Worm (Caenorhabditis elegans) whole organism, L4 larva: ENCODE results near the gene sre-8.

Experiments
- T26A8.4 ChIP-seq: fragments of 200-800 bp; sonication (Bioruptor generic); IDR thresholded peaks from 2 replicates; pipeline ENCODE4 v1.3.6; 2022; ENCODE audit warnings: missing genetic modification characterization, missing compliant biosample characterization
- ZK337.2 ChIP-seq: fragments of 200-800 bp; sonication (Bioruptor generic); IDR thresholded peaks from 2 replicates; pipeline ENCODE4 v1.3.6; 2022; ENCODE audit warnings: missing genetic modification reagents, missing genetic modification characterization, missing compliant biosample characterization
- aha-1 ChIP-seq: fragments of 150-350 bp; peaks from one replicate; lab custom pipeline; 2014; ENCODE audit warnings: missing biosample characterization, missing genetic modification characterization
- attf-4 ChIP-seq: sonication (generic microtip); optimal IDR thresholded peaks from 3 replicates; lab custom pipeline; 2017; ENCODE audit warnings: missing biosample characterization, missing genetic modification characterization
- ceh-28 ChIP-seq: fragments of 150-350 bp; optimal IDR thresholded peaks from 2 replicates; lab custom pipeline; 2014; ENCODE audit warnings: missing biosample characterization, missing genetic modification reagents, missing genetic modification characterization
- ceh-44 ChIP-seq: fragments of 200-800 bp; sonication (Bioruptor generic); IDR thresholded peaks from 2 replicates; pipeline ENCODE4 v1.3.6; 2022; ENCODE audit warnings: missing genetic modification reagents, missing genetic modification characterization, missing compliant biosample characterization
- ctbp-1 ChIP-seq: fragments of 200-800 bp; sonication (Bioruptor generic); IDR thresholded peaks from 2 replicates; pipeline ENCODE4 v1.3.6; 2022; ENCODE audit warnings: missing genetic modification reagents, missing genetic modification characterization, missing compliant biosample characterization
- daf-16 ChIP-seq, 3 experiments: sonication (generic microtip); optimal IDR thresholded peaks; 2 replicates each; lab custom pipeline; 2016 to 2017; ENCODE audit warnings: missing genetic modification characterization in 3 of 3, missing genetic modification reagents in 3 of 3, mild to moderate bottlenecking in 2 of 3, missing compliant biosample characterization in 2 of 3, missing biosample characterization in 1 of 3, moderate library complexity in 1 of 3
- daf-19 ChIP-seq: fragments of 200-800 bp; sonication (Bioruptor generic); conservative IDR thresholded peaks from 2 replicates; pipeline ENCODE4 v1.3.6; 2022; ENCODE audit warnings: missing genetic modification characterization, missing compliant biosample characterization
- dmd-6 ChIP-seq: fragments of 200-800 bp; sonication (Bioruptor generic); IDR thresholded peaks from 2 replicates; pipeline ENCODE4 v1.3.6; 2022; ENCODE audit warnings: missing genetic modification reagents, missing genetic modification characterization, missing compliant biosample characterization
- dmd-8 ChIP-seq: fragments of 200-800 bp; sonication (Bioruptor generic); IDR thresholded peaks from 2 replicates; pipeline ENCODE4 v1.3.6; 2022; ENCODE audit warnings: missing genetic modification characterization, missing compliant biosample characterization
- dpl-1 ChIP-seq: fragments of 150-350 bp; optimal IDR thresholded peaks from 2 replicates; lab custom pipeline; 2014; ENCODE audit warnings: missing biosample characterization, missing genetic modification reagents, missing genetic modification characterization
- fkh-10 ChIP-seq: fragments of 150-350 bp; optimal IDR thresholded peaks from 2 replicates; lab custom pipeline; 2014; ENCODE audit warnings: missing biosample characterization, missing genetic modification reagents, missing genetic modification characterization
- hlh-11 ChIP-seq: fragments of 200-800 bp; sonication (Bioruptor generic); optimal IDR thresholded peaks from 2 replicates; lab custom pipeline; 2018; ENCODE audit warnings: mild to moderate bottlenecking, missing genetic modification characterization, missing compliant biosample characterization
- hmg-1.1 ChIP-seq: fragments of 200-800 bp; sonication (Bioruptor generic); IDR thresholded peaks from 2 replicates; pipeline ENCODE4 v1.3.6; 2022; ENCODE audit warnings: missing genetic modification reagents, missing genetic modification characterization, missing compliant biosample characterization
- jun-1 ChIP-seq: fragments of 150-350 bp; optimal IDR thresholded peaks from 2 replicates; lab custom pipeline; 2014; ENCODE audit warnings: missing biosample characterization, missing genetic modification reagents, missing genetic modification characterization
- lim-7 ChIP-seq: fragments of 200-800 bp; sonication (Bioruptor generic); IDR thresholded peaks from 2 replicates; pipeline ENCODE4 v1.3.6; 2022; ENCODE audit warnings: missing genetic modification characterization, missing compliant biosample characterization
- lin-29 ChIP-seq: fragments of 200-800 bp; sonication (Bioruptor generic); IDR thresholded peaks from 2 replicates; pipeline ENCODE4 v1.3.6; 2022; ENCODE audit warnings: missing genetic modification reagents, missing genetic modification characterization, missing compliant biosample characterization
- lin-38 ChIP-seq: fragments of 200-800 bp; sonication (Bioruptor generic); IDR thresholded peaks from 2 replicates; pipeline ENCODE4 v1.3.6; 2022; ENCODE audit warnings: missing genetic modification reagents, missing genetic modification characterization, missing compliant biosample characterization
- madf-5 ChIP-seq, 2 experiments: fragments of 200-800 bp; sonication (Bioruptor generic); IDR thresholded peaks; 2 replicates each; pipeline ENCODE4 v1.3.6; 2022; ENCODE audit warnings: missing compliant biosample characterization in 2 of 2, missing genetic modification characterization in 2 of 2
- mdt-29 ChIP-seq: fragments of 200-800 bp; sonication (Bioruptor generic); IDR thresholded peaks from 2 replicates; pipeline ENCODE4 v1.3.6; 2022; ENCODE audit warnings: missing genetic modification reagents, missing genetic modification characterization, missing compliant biosample characterization
- mxl-3 ChIP-seq: fragments of 200-800 bp; sonication (Bioruptor generic); optimal IDR thresholded peaks from 2 replicates; lab custom pipeline; 2018; ENCODE audit warnings: mild to moderate bottlenecking, missing genetic modification characterization, missing compliant biosample characterization
- nhr-11 ChIP-seq: fragments of 150-350 bp; optimal IDR thresholded peaks from 2 replicates; lab custom pipeline; 2014; ENCODE audit warnings: missing biosample characterization, missing genetic modification characterization
- nhr-111 ChIP-seq: fragments of 200-800 bp; sonication (Bioruptor generic); optimal IDR thresholded peaks from 2 replicates; lab custom pipeline; 2018; ENCODE audit warnings: mild to moderate bottlenecking, missing genetic modification characterization, missing compliant biosample characterization
- nhr-28 ChIP-seq: fragments of 150-350 bp; optimal IDR thresholded peaks from 2 replicates; lab custom pipeline; 2014; ENCODE audit warnings: missing biosample characterization, missing genetic modification characterization
- nhr-41 ChIP-seq: fragments of 200-800 bp; sonication (Bioruptor generic); IDR thresholded peaks from 2 replicates; pipeline ENCODE4 v1.3.6; 2022; ENCODE audit warnings: missing genetic modification reagents, missing genetic modification characterization, missing compliant biosample characterization
- nhr-6 ChIP-seq: fragments of 150-350 bp; optimal IDR thresholded peaks from 2 replicates; lab custom pipeline; 2014; ENCODE audit warnings: missing biosample characterization, missing genetic modification characterization
- pha-4 ChIP-seq, 2 experiments: fragments of 150-350 bp in 1 of 2; fragments of 200-800 bp in 1 of 2; sonication (Bioruptor generic) in 1 of 2; IDR thresholded peaks in 1 of 2; optimal IDR thresholded peaks in 1 of 2; 2 replicates each; pipeline versions ENCODE4 v1.3.6 to Lab custom; 2014 to 2022; ENCODE audit warnings: missing genetic modification characterization in 2 of 2, missing genetic modification reagents in 2 of 2, missing biosample characterization in 1 of 2, missing compliant biosample characterization in 1 of 2
- rbr-2 ChIP-seq: sonication (generic microtip); optimal IDR thresholded peaks from 2 replicates; lab custom pipeline; 2016; ENCODE audit warnings: missing genotype, missing genetic modification characterization, missing compliant biosample characterization
- spr-1 ChIP-seq: sonication (generic microtip); optimal IDR thresholded peaks from 2 replicates; lab custom pipeline; 2016; ENCODE audit warnings: mild to moderate bottlenecking, missing genetic modification characterization, missing compliant biosample characterization
- unc-130 ChIP-seq: sonication (generic microtip); optimal IDR thresholded peaks from 2 replicates; lab custom pipeline; 2016; ENCODE audit warnings: missing genetic modification reagents, missing genetic modification characterization, missing compliant biosample characterization
- unc-62 ChIP-seq, 3 experiments: fragments of 150-350 bp in 1 of 3; sonication (generic microtip); optimal IDR thresholded peaks in 2 of 3; peaks in 1 of 3; 1 replicate in 1 of 3; 2 replicates in 2 of 3; lab custom pipeline; 2014 to 2017; ENCODE audit warnings: missing biosample characterization in 3 of 3, missing genetic modification characterization in 3 of 3, missing genetic modification reagents in 3 of 3, missing genotype in 1 of 3
- vab-7 ChIP-seq: fragments of 200-800 bp; sonication (Bioruptor generic); IDR thresholded peaks from 2 replicates; pipeline ENCODE4 v1.3.6; 2022; ENCODE audit warnings: missing genetic modification reagents, missing genetic modification characterization, missing compliant biosample characterization
- zfp-3 ChIP-seq: fragments of 200-800 bp; sonication (Bioruptor generic); conservative IDR thresholded peaks from 2 replicates; pipeline ENCODE4 v1.3.6; 2022; ENCODE audit warnings: missing genetic modification reagents, missing genetic modification characterization, missing compliant biosample characterization
- zip-2 ChIP-seq: fragments of 150-350 bp; optimal IDR thresholded peaks from 2 replicates; lab custom pipeline; 2014; ENCODE audit warnings: missing biosample characterization, missing genetic modification characterization
- ztf-11 ChIP-seq: fragments of 150-350 bp; optimal IDR thresholded peaks from 2 replicates; lab custom pipeline; 2014; ENCODE audit warnings: missing biosample characterization, missing genetic modification characterization

Gene sre-8

ce11 chrV:14230788-14231583 lies 25.9 kb upstream of the sre-8 start:
- TF ChIP-seq fkh-10: no peak
- 0 out of 2 replicates have a peak, but pooled peaks have one; percentile 74 for TF ChIP-seq ceh-44 (GFP tag; lab: Robert Waterston, UW)
- TF ChIP-seq dmd-8: no peak
- peak; percentile 68; the same call in 1 of the 2 replicates for TF ChIP-seq lim-7 (GFP tag; lab: Robert Waterston, UW)
- 0 out of 2 replicates have a peak, but pooled peaks have one; percentile 59 for TF ChIP-seq vab-7 (GFP tag; lab: Robert Waterston, UW)
- TF ChIP-seq lin-38 (GFP tag; lab: Robert Waterston, UW): 0 out of 2 replicates have a peak, but pooled peaks have one; percentile 18
- 0 out of 2 replicates have a peak, but pooled peaks have one; percentile 22 for TF ChIP-seq dmd-6
- 0 out of 2 replicates have a peak, but pooled peaks have one; percentile 31 for TF ChIP-seq ctbp-1 (GFP tag; lab: Robert Waterston, UW)
- TF ChIP-seq daf-19 (GFP tag; lab: Robert Waterston, UW): no peak
- peak; percentile 54; the same call in 1 of the 2 replicates for TF ChIP-seq pha-4 (GFP tag; IDR thresholded peaks at IDR 0.05; lab: Robert Waterston, UW)
- no peak for TF ChIP-seq pha-4 (tag; optimal IDR thresholded peaks at IDR 0.05; lab: Kevin White, UChicago)
- peak; percentile 46 for TF ChIP-seq aha-1 (tag; lab: Kevin White, UChicago)

- TF ChIP-seq unc-62 (GFP tag; optimal IDR thresholded peaks at IDR 0.05 in 1 of 2; lab: Kevin White, UChicago): peak in 1 of 2 experiments; percentile 24
- TF ChIP-seq unc-62 (tag; optimal IDR thresholded peaks at IDR 0.05; lab: Kevin White, UChicago): no peak
- TF ChIP-seq nhr-28: peak; percentile 8
- peak; percentile 20; the same call in 1 of the 2 replicates for TF ChIP-seq dmd-6
- TF ChIP-seq ctbp-1 (GFP tag; lab: Robert Waterston, UW): no peak
- TF ChIP-seq lim-7 (GFP tag; lab: Robert Waterston, UW): no peak
- TF ChIP-seq nhr-41 (GFP tag; lab: Robert Waterston, UW): no peak
- TF ChIP-seq ceh-28 (tag; lab: Kevin White, UChicago): no peak
- no peak for TF ChIP-seq rbr-2 (tag; lab: Kevin White, UChicago)
- no peak for TF ChIP-seq unc-130 (GFP tag; lab: Kevin White, UChicago)
- TF ChIP-seq mxl-3 (GFP tag; lab: Kevin White, UChicago): peak; percentile 12
- no peak for TF ChIP-seq nhr-111 (GFP tag; lab: Kevin White, UChicago)
- peak in 1 of 2 experiments; percentile 56 for TF ChIP-seq daf-16 (GFP tag; optimal IDR thresholded peaks at IDR 0.05; lab: Kevin White, UChicago)
- peak; percentile 80 for TF ChIP-seq daf-16 (tag; optimal IDR thresholded peaks at IDR 0.05; lab: Kevin White, UChicago)
- TF ChIP-seq hlh-11 (tag; lab: Kevin White, UChicago): peak; percentile 10
- TF ChIP-seq, all 104 proteins: peak for 6
Measured at ce11 chrV:14231656-14232055, 25.3 kb upstream of the sre-8 start.

ce11 chrV:14235942-14236341 lies 21.0 kb upstream of the sre-8 start, which contains the start of gene ent-3:
TSS of gene ent-3 (minus strand) at chrV:14236042.
- no peak for TF ChIP-seq nhr-6
- TF ChIP-seq dpl-1: no peak
- no peak for TF ChIP-seq nhr-11 (tag; lab: Kevin White, UChicago)
- TF ChIP-seq lin-29 (GFP tag; lab: Robert Waterston, UW): no peak
- TF ChIP-seq ztf-11 (tag; lab: Kevin White, UChicago): no peak
- no peak for TF ChIP-seq ZK337.2 (GFP tag; lab: Robert Waterston, UW)
- TF ChIP-seq madf-5 (GFP tag; IDR thresholded peaks at IDR 0.05; lab: Robert Waterston, UW): no peak
- no peak for TF ChIP-seq hmg-1.1 (GFP tag; lab: Robert Waterston, UW)
- TF ChIP-seq mdt-29 (GFP tag; lab: Robert Waterston, UW): no peak
- TF ChIP-seq T26A8.4: no peak
- TF ChIP-seq spr-1 (tag; lab: Kevin White, UChicago): no peak
- no peak for TF ChIP-seq zip-2
- no peak for TF ChIP-seq zfp-3 (GFP tag; lab: Robert Waterston, UW)
- no peak for TF ChIP-seq attf-4 (tag; lab: Kevin White, UChicago)
- TF ChIP-seq lin-38 (GFP tag; lab: Robert Waterston, UW): no peak
- TF ChIP-seq jun-1 (tag; lab: Kevin White, UChicago): no peak
- TF ChIP-seq, all 104 proteins: peak for 0
